Worm (Caenorhabditis elegans): Measurements from ENCODE around the gene cpar-1.

The cpar-1 gene

DNA sequence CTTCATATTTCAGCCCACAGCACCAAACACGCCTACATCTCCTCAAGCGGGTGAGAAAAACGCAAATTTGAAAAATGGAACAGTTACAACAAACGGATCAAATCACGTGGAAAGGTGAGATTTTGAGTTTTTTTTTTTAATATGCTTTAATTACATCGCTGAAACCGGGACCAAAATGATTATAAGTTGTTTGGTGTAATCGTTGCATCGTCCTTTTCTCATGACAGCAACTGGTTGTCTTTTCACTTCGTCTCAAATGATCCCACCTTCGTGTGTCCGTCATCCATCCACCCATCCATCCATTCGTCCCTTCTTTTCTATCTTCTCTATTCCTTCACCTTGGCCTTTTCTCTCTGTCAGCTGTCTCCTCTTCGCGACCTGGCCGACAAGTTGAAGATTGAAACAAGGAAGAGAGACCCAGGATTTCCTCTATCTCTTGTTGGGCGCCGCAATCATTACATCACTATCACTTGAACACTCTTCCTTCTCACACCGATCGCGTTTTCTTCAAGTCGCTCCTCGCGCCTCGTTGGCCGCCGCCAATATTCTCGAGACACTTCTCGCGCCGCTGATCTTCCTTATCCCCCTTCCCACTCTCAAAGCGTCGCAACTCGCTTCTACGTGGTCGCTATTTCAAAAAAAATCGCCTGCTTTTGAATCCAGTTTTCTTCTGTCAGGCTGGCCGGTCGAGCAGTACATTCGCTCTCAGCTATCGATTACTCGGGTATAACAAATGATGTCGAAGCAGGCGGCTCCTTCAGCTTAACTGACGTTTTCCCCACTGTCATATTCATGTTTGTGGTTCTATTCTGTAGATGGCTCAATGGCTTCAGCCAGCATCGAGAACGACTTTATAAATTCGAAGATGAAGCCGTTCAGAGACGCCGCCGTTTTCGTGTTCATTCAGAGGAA, 23.6 kb downstream of the cpar-1 start (continued):
- TF ChIP-seq cey-2 (tag; optimal IDR thresholded peaks at IDR 0.05; ENCODE audit: borderline replicate concordance, insufficient read depth) = no peak
- no peak for TF ChIP-seq dpl-1 (GFP tag; optimal IDR thresholded peaks at IDR 0.05)
- peak in 1 of 2 experiments; percentile 32 for TF ChIP-seq daf-16 (GFP tag; optimal IDR thresholded peaks at IDR 0.05)
- TF ChIP-seq daf-16 (tag; optimal IDR thresholded peaks at IDR 0.05) = no peak
- TF ChIP-seq lin-13 (GFP tag; optimal IDR thresholded peaks at IDR 0.05) = no peak
- no peak for TF ChIP-seq lin-15B (tag; optimal IDR thresholded peaks at IDR 0.05)
- TF ChIP-seq daf-8 (GFP tag; IDR thresholded peaks at IDR 0.05) = no peak
- no peak for TF ChIP-seq F49E8.2 (tag; optimal IDR thresholded peaks at IDR 0.05; ENCODE audit: borderline replicate concordance)
- no peak for TF ChIP-seq zip-11 (GFP tag; IDR thresholded peaks at IDR 0.05)
- TF ChIP-seq zfp-2 (tag; optimal IDR thresholded peaks at IDR 0.05) = no peak
- no peak for TF ChIP-seq arid-1 (GFP tag; conservative IDR thresholded peaks at IDR 0.05)
- 0 out of 2 replicates have a peak, but pooled peaks have one; percentile 14 for TF ChIP-seq dmd-9 (GFP tag; IDR thresholded peaks at IDR 0.05)
- TF ChIP-seq R02D3.7 (tag; optimal IDR thresholded peaks at IDR 0.05) = no peak
- no peak for TF ChIP-seq Y48G9A.11 (GFP tag; IDR thresholded peaks at IDR 0.05)
- TF ChIP-seq snpc-4 (tag; optimal IDR thresholded peaks at IDR 0.05) = no peak
- TF ChIP-seq dve-1 (tag; optimal IDR thresholded peaks at IDR 0.05; ENCODE audit: insufficient read depth) = no peak
- TF ChIP-seq unc-62 (GFP tag; optimal IDR thresholded peaks at IDR 0.05 in 1 of 2) = peak in 1 of 2 experiments; percentile 100
- no peak for TF ChIP-seq unc-62 (tag; optimal IDR thresholded peaks at IDR 0.05)
- no peak for TF ChIP-seq ceh-82 (tag; optimal IDR thresholded peaks at IDR 0.05)
- TF ChIP-seq snpc-1.2 (GFP tag; IDR thresholded peaks at IDR 0.05) = no peak
- TF ChIP-seq mdl-1 (tag; optimal IDR thresholded peaks at IDR 0.05) = peak in 1 of 2 experiments; percentile 39
- no peak for TF ChIP-seq T20F7.1 (GFP tag; optimal IDR thresholded peaks at IDR 0.05)
- TF ChIP-seq nhr-11 (tag; optimal IDR thresholded peaks at IDR 0.05) = peak; percentile 57
- TF ChIP-seq ztf-7 (tag; optimal IDR thresholded peaks at IDR 0.05) = no peak
- no peak for TF ChIP-seq tra-1 (GFP tag; IDR thresholded peaks at IDR 0.05)
- no peak for TF ChIP-seq nhr-102 (tag; optimal IDR thresholded peaks at IDR 0.05)
- TF ChIP-seq ama-1 (optimal IDR thresholded peaks at IDR 0.05) = peak; percentile 28

DNA sequence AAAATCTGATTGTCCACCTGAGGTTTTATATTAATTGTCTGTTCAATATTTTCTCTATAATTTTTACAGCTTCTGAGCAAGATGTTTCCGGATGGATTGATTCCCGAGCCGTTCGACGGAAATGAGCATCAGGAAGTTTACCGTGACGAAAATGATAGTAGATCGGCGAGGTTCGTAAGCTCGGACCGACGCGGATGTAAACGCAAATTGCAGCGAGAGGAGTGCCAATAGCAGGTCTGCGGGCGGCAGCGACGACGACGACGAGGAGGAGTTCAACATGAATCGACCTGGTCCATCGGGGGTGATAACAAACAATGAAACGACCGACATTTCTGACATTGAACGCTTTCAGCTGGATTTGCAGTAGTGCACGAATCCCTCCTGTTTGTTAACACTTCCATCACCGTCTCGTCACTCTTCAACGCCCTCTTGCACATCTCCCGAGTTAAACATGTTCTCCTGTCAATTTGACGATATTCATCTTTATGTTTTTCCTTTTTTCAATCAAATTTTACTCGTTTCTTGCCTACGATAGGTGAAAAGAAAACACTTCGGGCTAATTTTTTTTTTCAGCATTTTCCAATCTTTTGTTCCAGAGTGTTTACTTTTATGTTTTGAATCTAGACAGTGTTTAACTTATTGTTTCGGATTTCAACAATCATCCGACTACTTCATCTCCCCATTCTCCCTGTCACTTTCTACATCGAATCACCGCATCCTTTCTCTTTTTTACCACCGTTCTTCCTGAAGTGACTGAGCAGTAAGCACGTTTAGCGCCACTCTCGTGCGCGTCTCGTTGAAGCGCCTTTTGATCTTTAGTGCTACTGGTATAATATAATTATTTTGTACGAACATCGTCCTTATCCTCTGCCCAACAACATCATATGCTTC, 28.3 kb downstream of the cpar-1 start:
- TF ChIP-seq set-16 (GFP tag; IDR thresholded peaks at IDR 0.05) = 0 out of 2 replicates have a peak, but pooled peaks have one; percentile 20
- peak; percentile 73 for TF ChIP-seq egl-43 (GFP tag; IDR thresholded peaks at IDR 0.05)
- TF ChIP-seq aly-2 (tag; optimal IDR thresholded peaks at IDR 0.05) = peak; percentile 78
- TF ChIP-seq lin-38 (GFP tag; IDR thresholded peaks at IDR 0.05) = no peak
- 0 out of 2 replicates have a peak, but pooled peaks have one; percentile 32 for TF ChIP-seq F26F4.8 (GFP tag; conservative IDR thresholded peaks at IDR 0.05)
- TF ChIP-seq unc-62 (GFP tag; optimal IDR thresholded peaks at IDR 0.05 in 1 of 2) = peak in 1 of 2 experiments; percentile 91
- no peak for TF ChIP-seq unc-62 (tag; optimal IDR thresholded peaks at IDR 0.05)
- no peak for TF ChIP-seq rbr-2 (tag; optimal IDR thresholded peaks at IDR 0.05)
- TF ChIP-seq dmd-6 (GFP tag; IDR thresholded peaks at IDR 0.05) = no peak
- TF ChIP-seq zip-2 (tag; optimal IDR thresholded peaks at IDR 0.05) = no peak
- no peak for TF ChIP-seq lir-3 (tag; optimal IDR thresholded peaks at IDR 0.05)
- peak; percentile 28 for TF ChIP-seq aha-1 (tag)
- 0 out of 2 replicates have a peak, but pooled peaks have one; percentile 49 for TF ChIP-seq nhr-42 (GFP tag; IDR thresholded peaks at IDR 0.05)
- TF ChIP-seq Y5F2A.4 (GFP tag; optimal IDR thresholded peaks at IDR 0.05) = no peak
- TF ChIP-seq ama-1 (optimal IDR thresholded peaks at IDR 0.05) = peak; percentile 89
- TF ChIP-seq lin-1 (GFP tag; IDR thresholded peaks at IDR 0.05) = peak; percentile 49; the same call in 1 of the 2 replicates
- TF ChIP-seq mxl-3 (GFP tag; optimal IDR thresholded peaks at IDR 0.05) = peak; percentile 2
- 0 out of 2 replicates have a peak, but pooled peaks have one; percentile 18 for TF ChIP-seq ctbp-1 (GFP tag; IDR thresholded peaks at IDR 0.05)
- peak; percentile 50 for TF ChIP-seq nhr-10 (tag; optimal IDR thresholded peaks at IDR 0.05)
- no peak for TF ChIP-seq daf-16 (GFP tag; optimal IDR thresholded peaks at IDR 0.05)
- no peak for TF ChIP-seq daf-16 (tag; optimal IDR thresholded peaks at IDR 0.05)
- TF ChIP-seq vab-7 (GFP tag; IDR thresholded peaks at IDR 0.05) = no peak
- TF ChIP-seq pha-4 (GFP tag; IDR thresholded peaks at IDR 0.05) = 0 out of 2 replicates have a peak, but pooled peaks have one; percentile 26
- no peak for TF ChIP-seq pha-4 (tag; optimal IDR thresholded peaks at IDR 0.05)
- TF ChIP-seq nhr-6 (tag; optimal IDR thresholded peaks at IDR 0.05) = no peak

All from whole organism, L4 larva.